Fruit fly (Drosophila melanogaster) S2 (cell line): ENCODE results near the gene CG5653.

Source experiments
- CG8478 ChIP-seq: fragments of >200 bp; optimal IDR thresholded peaks from 2 replicates; lab custom pipeline; 2018
- CTCF ChIP-seq, 2 experiments: fragments of >200 bp; optimal IDR thresholded peaks; 2 replicates each; lab custom pipeline; 2018

CG5653 gene

dm6 chr3L:8966324-8967011, at the start of gene CG5653, which contains the start of gene CG5021:
TSS of gene CG5653 (minus strand) at chr3L:8966374.
TSS of gene CG5021 (plus strand) at chr3L:8966829.
- no peak for TF ChIP-seq CG8478 (lab: Kevin White, UChicago)
- no peak for TF ChIP-seq CTCF (optimal IDR thresholded peaks at IDR 0.05; lab: Kevin White, UChicago)

- TF ChIP-seq CG8478 (lab: Kevin White, UChicago) (no peak), CTCF (optimal IDR thresholded peaks at IDR 0.05; lab: Kevin White, UChicago) (no peak)
Measured at dm6 chr3L:9013745-9014144, 47.6 kb upstream of the CG5653 start.

dm6 chr3L:9011485-9012389, 45.6 kb upstream of the CG5653 start:
- TF ChIP-seq CTCF (optimal IDR thresholded peaks at IDR 0.05; lab: Kevin White, UChicago), result no peak
- no peak for TF ChIP-seq CG8478 (lab: Kevin White, UChicago)

dm6 chr3L:9009738-9010137, 43.6 kb upstream of the CG5653 start, which contains the start of gene CG5194:
TSS of gene CG5194 (minus strand) at chr3L:9009838.
- TF ChIP-seq CG8478 (lab: Kevin White, UChicago) (no peak), CTCF (optimal IDR thresholded peaks at IDR 0.05; lab: Kevin White, UChicago) (no peak)

dm6 chr3L:9004788-9005246, 38.6 kb upstream of the CG5653 start, which contains the start of gene Doc3:
TSS of gene Doc3 (plus strand) at chr3L:9005196.
- TF ChIP-seq CG8478 (lab: Kevin White, UChicago) (no peak), CTCF (optimal IDR thresholded peaks at IDR 0.05; lab: Kevin White, UChicago) (peak in 1 of 2 experiments; percentile 24)

- no peak for TF ChIP-seq CG8478 (lab: Kevin White, UChicago)
- no peak for TF ChIP-seq CTCF (optimal IDR thresholded peaks at IDR 0.05; lab: Kevin White, UChicago)
Measured at dm6 chr3L:9003369-9003768, 37.2 kb upstream of the CG5653 start.

dm6 chr3L:9002527-9002926, 36.4 kb upstream of the CG5653 start:
- TF ChIP-seq CTCF (optimal IDR thresholded peaks at IDR 0.05; lab: Kevin White, UChicago) (no peak), CG8478 (lab: Kevin White, UChicago) (no peak)

- peak; percentile 70 to 78 for TF ChIP-seq CTCF (optimal IDR thresholded peaks at IDR 0.05; lab: Kevin White, UChicago)
- no peak for TF ChIP-seq CG8478 (lab: Kevin White, UChicago)
Measured at dm6 chr3L:8997686-8998239, 31.6 kb upstream of the CG5653 start, which contains the start of the genes smg and CG5087. TSS of gene smg (minus strand) at chr3L:8997989. TSS of gene CG5087 (plus strand) at chr3L:8998184.

- TF ChIP-seq CG8478 (lab: Kevin White, UChicago) (no peak), CTCF (optimal IDR thresholded peaks at IDR 0.05; lab: Kevin White, UChicago) (no peak)
Measured at dm6 chr3L:8996899-8997685, 30.9 kb upstream of the CG5653 start.

- TF ChIP-seq CTCF (optimal IDR thresholded peaks at IDR 0.05; lab: Kevin White, UChicago), result no peak
- no peak for TF ChIP-seq CG8478 (lab: Kevin White, UChicago)
Measured at dm6 chr3L:8996173-8996767, 30.1 kb upstream of the CG5653 start.

dm6 chr3L:8990128-8990527, 24.0 kb upstream of the CG5653 start, which contains the start of gene CG5280:
TSS of gene CG5280 (minus strand) at chr3L:8990228.
- TF ChIP-seq CTCF (optimal IDR thresholded peaks at IDR 0.05; lab: Kevin White, UChicago), result no peak

- no peak for TF ChIP-seq CG8478 (lab: Kevin White, UChicago)
- TF ChIP-seq CTCF (optimal IDR thresholded peaks at IDR 0.05; lab: Kevin White, UChicago), result peak in 1 of 2 experiments; percentile 47
Measured at dm6 chr3L:8986582-8986981, 20.4 kb upstream of the CG5653 start, which contains the start of gene CG5068. TSS of gene CG5068 (plus strand) at chr3L:8986710.

dm6 chr3L:8985848-8986320, 19.7 kb upstream of the CG5653 start, which contains the start of gene Galk:
TSS of gene Galk (minus strand) at chr3L:8986091.
- TF ChIP-seq CTCF (optimal IDR thresholded peaks at IDR 0.05; lab: Kevin White, UChicago) (no peak), CG8478 (lab: Kevin White, UChicago) (no peak)
